Worm (Caenorhabditis elegans): ENCODE results near the gene Y39A3A.4.

ce11 chrIII:2050494-2050893 lies 25.9 kb downstream of the Y39A3A.4 start:
- TF ChIP-seq unc-39 (tag; optimal IDR thresholded peaks at IDR 0.05) (no peak), ceh-82 (tag; optimal IDR thresholded peaks at IDR 0.05) (no peak), T26A8.4 (GFP tag; IDR thresholded peaks at IDR 0.05) (no peak), nhr-11 (tag; optimal IDR thresholded peaks at IDR 0.05) (no peak), nhr-77 (tag; optimal IDR thresholded peaks at IDR 0.05) (no peak), lin-13 (GFP tag; optimal IDR thresholded peaks at IDR 0.05) (no peak), dve-1 (tag; optimal IDR thresholded peaks at IDR 0.05; ENCODE audit: insufficient read depth) (no peak), ama-1 (optimal IDR thresholded peaks at IDR 0.05) (no peak)

Data from whole organism, L4 larva.